Worm (Caenorhabditis elegans): ENCODE results near the gene frk-1.

frk-1 gene

ce11 chrIV:10089777-10090176, 46.8 kb downstream of the frk-1 start, which contains the start of gene ttr-39:
Gene ttr-39 (minus strand): TSS chrIV:10089877.
- TF ChIP-seq K02D7.2 (tag; optimal IDR thresholded peaks at IDR 0.05) (no peak), odd-2 (tag; optimal IDR thresholded peaks at IDR 0.05) (no peak), K09A11.1 (tag; optimal IDR thresholded peaks at IDR 0.05; ENCODE audit: insufficient read depth) (no peak), hlh-15 (tag; optimal IDR thresholded peaks at IDR 0.05) (no peak), unc-3 (GFP tag; conservative IDR thresholded peaks at IDR 0.05) (no peak), unc-3 (tag; optimal IDR thresholded peaks at IDR 0.05) (no peak), pros-1 (tag; optimal IDR thresholded peaks at IDR 0.05) (no peak), fkh-6 (tag; optimal IDR thresholded peaks at IDR 0.05) (no peak), ceh-34 (tag; optimal IDR thresholded peaks at IDR 0.05) (no peak), sox-4 (tag; optimal IDR thresholded peaks at IDR 0.05) (no peak)

ce11 chrIV:10090358-10090757, 47.4 kb downstream of the frk-1 start, which contains the start of gene ttbk-5:
Gene ttbk-5 (plus strand): TSS chrIV:10090658.
- no peak for TF ChIP-seq ceh-30 (tag; optimal IDR thresholded peaks at IDR 0.05)
- no peak for TF ChIP-seq nfya-1 (tag; optimal IDR thresholded peaks at IDR 0.05)
- no peak for TF ChIP-seq ceh-22 (tag; optimal IDR thresholded peaks at IDR 0.05)
- no peak for TF ChIP-seq K09A11.1 (tag; optimal IDR thresholded peaks at IDR 0.05; ENCODE audit: insufficient read depth)
- no peak for TF ChIP-seq ceh-19 (GFP tag; optimal IDR thresholded peaks at IDR 0.05)
- TF ChIP-seq T23F11.4 (GFP tag; optimal IDR thresholded peaks at IDR 0.05): no peak
- TF ChIP-seq ceh-14 (tag; optimal IDR thresholded peaks at IDR 0.05): no peak
- no peak for TF ChIP-seq hlh-13 (GFP tag; optimal IDR thresholded peaks at IDR 0.05)
- TF ChIP-seq ztf-16 (tag; optimal IDR thresholded peaks at IDR 0.05): no peak
- no peak for TF ChIP-seq zip-5 (tag; optimal IDR thresholded peaks at IDR 0.05)
- TF ChIP-seq unc-42 (tag; optimal IDR thresholded peaks at IDR 0.05): no peak
- TF ChIP-seq ceh-45 (GFP tag; IDR thresholded peaks at IDR 0.05): no peak
- no peak for TF ChIP-seq ttx-3 (tag; optimal IDR thresholded peaks at IDR 0.05)
- no peak for TF ChIP-seq ama-1 (optimal IDR thresholded peaks at IDR 0.05)
- no peak for TF ChIP-seq nhr-11 (tag; optimal IDR thresholded peaks at IDR 0.05)
- TF ChIP-seq pros-1 (tag; optimal IDR thresholded peaks at IDR 0.05): no peak

DNA sequence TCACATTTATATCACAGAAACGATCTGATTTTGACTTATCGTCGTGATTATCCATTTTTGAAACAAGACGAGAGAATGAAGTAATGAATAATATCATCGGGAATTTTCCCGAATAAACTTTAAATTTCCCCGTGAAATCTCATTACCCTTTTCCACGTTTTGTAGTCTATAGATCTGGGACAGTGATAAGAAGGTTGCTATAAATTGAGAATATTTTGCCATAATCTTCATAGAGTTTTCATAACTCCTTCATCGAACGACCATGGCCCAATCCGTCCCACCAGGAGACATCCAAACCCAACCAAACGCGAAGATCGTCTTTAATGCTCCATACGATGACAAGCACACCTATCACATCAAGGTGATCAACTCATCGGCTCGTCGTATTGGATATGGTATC, 52.2 kb downstream of the frk-1 start, which contains the start of the genes C04G2.5 and msp-36:
Gene C04G2.5 (minus strand): TSS at position 101 of the 400 bp plus-strand sequence.
Gene msp-36 (plus strand): TSS at position 263 of the 400 bp plus-strand sequence.
- no peak for TF ChIP-seq dmd-4 (tag; optimal IDR thresholded peaks at IDR 0.05; ENCODE audit: borderline replicate concordance)
- TF ChIP-seq ceh-30 (tag; optimal IDR thresholded peaks at IDR 0.05): no peak
- TF ChIP-seq ahr-1 (tag; optimal IDR thresholded peaks at IDR 0.05): no peak
- no peak for TF ChIP-seq nhr-232 (tag; optimal IDR thresholded peaks at IDR 0.05)
- no peak for TF ChIP-seq nhr-11 (tag; optimal IDR thresholded peaks at IDR 0.05)
- no peak for TF ChIP-seq odd-2 (tag; optimal IDR thresholded peaks at IDR 0.05)
- TF ChIP-seq unc-42 (tag; optimal IDR thresholded peaks at IDR 0.05): no peak
- TF ChIP-seq hlh-6 (tag; optimal IDR thresholded peaks at IDR 0.05): no peak
- no peak for TF ChIP-seq ceh-9 (tag; optimal IDR thresholded peaks at IDR 0.05)

All from whole organism, late embryonic.